Fruit fly (Drosophila melanogaster) whole organism, embryonic: ENCODE measurements around the gene stck.

Source experiments
- Ets97D ChIP-seq: fragments of 200-800 bp; sonication (Bioruptor generic); optimal IDR thresholded peaks from 3 replicates; lab custom pipeline; 2016; ENCODE audit warnings: missing biosample characterization, missing genetic modification characterization
- Optix ChIP-seq: fragments of 200-800 bp; sonication (Bioruptor generic); IDR thresholded peaks from 3 replicates; pipeline ENCODE4 v1.3.6; 2022; ENCODE audit warnings: missing biosample characterization, missing genetic modification characterization
- nerfin-1 ChIP-seq: fragments of 200-800 bp; sonication (Bioruptor generic); optimal IDR thresholded peaks from 3 replicates; lab custom pipeline; 2019; ENCODE audit warnings: missing biosample characterization, mild to moderate bottlenecking, missing genetic modification characterization, moderate library complexity

DNA sequence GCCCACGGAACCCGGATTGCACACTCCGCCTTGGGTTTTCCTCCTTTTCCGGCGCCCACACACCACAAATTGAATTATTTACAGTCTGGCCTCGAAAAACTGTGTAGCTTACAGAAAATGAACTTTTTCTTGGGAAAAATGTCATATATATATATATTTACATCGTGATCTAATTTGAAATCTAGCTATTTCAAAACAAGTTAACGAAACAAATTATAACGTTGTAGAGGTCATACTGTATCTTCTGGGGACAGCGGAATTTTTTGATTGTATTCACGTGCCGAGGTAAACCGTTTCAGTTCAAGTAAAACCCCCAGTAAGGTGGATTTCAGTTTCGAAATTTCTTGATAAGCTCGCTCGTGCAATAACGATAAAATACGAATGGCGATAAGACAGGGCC, 2.3 kb upstream of the stck start:
- peak; percentile 16 for TF ChIP-seq nerfin-1 (tag; lab: Kevin White, UChicago)
- TF ChIP-seq Optix (GFP tag; lab: Robert Waterston, UW): no peak
- no peak for TF ChIP-seq Ets97D (GFP tag; lab: Kevin White, UChicago)
